Worm (Caenorhabditis elegans) whole organism, L4/young adult: ENCODE results near the gene C24H11.5.

Source experiments
- W03F9.2 ChIP-seq: fragments of 150-350 bp; optimal IDR thresholded peaks from 2 replicates; lab custom pipeline; 2014; ENCODE audit warnings: missing biosample characterization, missing genetic modification characterization
- dao-5 ChIP-seq: sonication (generic microtip); optimal IDR thresholded peaks from 2 replicates; lab custom pipeline; 2016; ENCODE audit warnings: missing genotype, missing genetic modification characterization, moderate library complexity, missing compliant biosample characterization
- him-1 ChIP-seq: sonication (generic microtip); optimal IDR thresholded peaks from 2 replicates; lab custom pipeline; 2016; ENCODE audit warnings: missing genotype, missing genetic modification reagents, missing genetic modification characterization, missing compliant biosample characterization

ce11 chrIII:11746718-11747117 lies 33.3 kb upstream of the C24H11.5 start, which contains the start of gene mrt-2:
- TF ChIP-seq him-1 (tag; lab: Kevin White, UChicago) = peak; percentile 11
- no peak for TF ChIP-seq dao-5 (tag; lab: Kevin White, UChicago)
- TF ChIP-seq W03F9.2 = peak; percentile 46
